Worm (Caenorhabditis elegans) whole organism, late embryonic: ENCODE measurements around the gene ZC262.7.

Source experiments
- C38D4.7 ChIP-seq: fragments of 200-800 bp; sonication (Bioruptor generic); optimal IDR thresholded peaks from 2 replicates; lab custom pipeline; 2018; ENCODE audit warnings: mild to moderate bottlenecking, missing genetic modification characterization, moderate library complexity, missing compliant biosample characterization
- ahr-1 ChIP-seq: sonication (generic microtip); optimal IDR thresholded peaks from 2 replicates; lab custom pipeline; 2016; ENCODE audit warnings: missing genetic modification characterization, missing compliant biosample characterization
- ama-1 ChIP-seq: fragments of 150-350 bp; optimal IDR thresholded peaks from 2 replicates; lab custom pipeline; 2014
- ceh-14 ChIP-seq: sonication (generic microtip); optimal IDR thresholded peaks from 2 replicates; lab custom pipeline; 2016; ENCODE audit warnings: missing genotype, missing genetic modification characterization, missing compliant biosample characterization
- ceh-18 ChIP-seq: sonication (generic microtip); optimal IDR thresholded peaks from 2 replicates; lab custom pipeline; 2016; ENCODE audit warnings: missing genetic modification characterization, missing compliant biosample characterization
- ceh-2 ChIP-seq: sonication (generic microtip); optimal IDR thresholded peaks from 2 replicates; lab custom pipeline; 2016; ENCODE audit warnings: missing genotype, missing genetic modification characterization, missing compliant biosample characterization
- ceh-24 ChIP-seq: sonication (generic microtip); optimal IDR thresholded peaks from 2 replicates; lab custom pipeline; 2016; ENCODE audit warnings: mild to moderate bottlenecking, missing genetic modification characterization, missing compliant biosample characterization
- ceh-30 ChIP-seq: fragments of 150-350 bp; optimal IDR thresholded peaks from 2 replicates; lab custom pipeline; 2014; ENCODE audit warnings: missing biosample characterization, missing genetic modification characterization
- ceh-45 ChIP-seq: fragments of 200-800 bp; sonication (Bioruptor generic); IDR thresholded peaks from 2 replicates; pipeline ENCODE4 v1.3.6; 2022; ENCODE audit warnings: missing genetic modification reagents, missing genetic modification characterization, missing compliant biosample characterization
- ceh-48 ChIP-seq: sonication (generic microtip); optimal IDR thresholded peaks from 2 replicates; lab custom pipeline; 2016; ENCODE audit warnings: missing genetic modification characterization, inconsistent platforms, missing compliant biosample characterization
- ceh-6 ChIP-seq: fragments of 200-800 bp; sonication (Bioruptor generic); optimal IDR thresholded peaks from 2 replicates; lab custom pipeline; 2018; ENCODE audit warnings: mild to moderate bottlenecking, missing genetic modification characterization, missing compliant biosample characterization
- dmd-4 ChIP-seq: sonication (generic microtip); optimal IDR thresholded peaks from 2 replicates; lab custom pipeline; 2016; ENCODE audit warnings: borderline replicate concordance, missing genetic modification characterization, missing compliant biosample characterization
- dve-1 ChIP-seq: sonication (generic microtip); optimal IDR thresholded peaks from 2 replicates; lab custom pipeline; 2017; ENCODE audit warnings: antibody characterized with exemption, mild to moderate bottlenecking, missing genetic modification characterization, missing compliant biosample characterization
- elt-2 ChIP-seq: sonication (generic microtip); optimal IDR thresholded peaks from 2 replicates; lab custom pipeline; 2016; ENCODE audit warnings: missing genetic modification reagents, missing genetic modification characterization, missing compliant biosample characterization
- ets-4 ChIP-seq: sonication (generic microtip); optimal IDR thresholded peaks from 2 replicates; lab custom pipeline; 2016; ENCODE audit warnings: missing genetic modification characterization, missing compliant biosample characterization
- fax-1 ChIP-seq: sonication (generic microtip); optimal IDR thresholded peaks from 2 replicates; lab custom pipeline; 2016; ENCODE audit warnings: missing genotype, missing genetic modification characterization, missing compliant biosample characterization
- gmeb-2 ChIP-seq: sonication (generic microtip); optimal IDR thresholded peaks from 2 replicates; lab custom pipeline; 2016; ENCODE audit warnings: missing genetic modification characterization, inconsistent platforms, missing compliant biosample characterization
- hlh-13 ChIP-seq: fragments of 200-800 bp; sonication (Bioruptor generic); optimal IDR thresholded peaks from 2 replicates; lab custom pipeline; 2018; ENCODE audit warnings: mild to moderate bottlenecking, missing genetic modification characterization, missing compliant biosample characterization
- hlh-15 ChIP-seq: sonication (generic microtip); optimal IDR thresholded peaks from 2 replicates; lab custom pipeline; 2016; ENCODE audit warnings: missing genetic modification characterization, missing compliant biosample characterization
- lin-11 ChIP-seq: fragments of 200-800 bp; sonication (Bioruptor generic); optimal IDR thresholded peaks from 2 replicates; lab custom pipeline; 2018; ENCODE audit warnings: mild to moderate bottlenecking, missing genetic modification characterization, missing compliant biosample characterization
- mec-3 ChIP-seq: sonication (generic microtip); optimal IDR thresholded peaks from 2 replicates; lab custom pipeline; 2016; ENCODE audit warnings: borderline replicate concordance, missing genetic modification characterization, missing compliant biosample characterization
- nhr-232 ChIP-seq: sonication (generic microtip); optimal IDR thresholded peaks from 2 replicates; lab custom pipeline; 2016; ENCODE audit warnings: missing genetic modification characterization, missing compliant biosample characterization
- pag-3 ChIP-seq: sonication (generic microtip); optimal IDR thresholded peaks from 2 replicates; lab custom pipeline; 2016; ENCODE audit warnings: missing compliant biosample characterization, missing genetic modification characterization, borderline replicate concordance
- pax-1 ChIP-seq: fragments of 150-350 bp; optimal IDR thresholded peaks from 2 replicates; lab custom pipeline; 2014; ENCODE audit warnings: missing biosample characterization, missing genetic modification characterization
- pha-2 ChIP-seq: sonication (generic microtip); optimal IDR thresholded peaks from 2 replicates; lab custom pipeline; 2017; ENCODE audit warnings: mild to moderate bottlenecking, missing genetic modification characterization, missing compliant biosample characterization
- pros-1 ChIP-seq: fragments of 150-350 bp; optimal IDR thresholded peaks from 2 replicates; lab custom pipeline; 2014; ENCODE audit warnings: missing biosample characterization, missing genetic modification reagents, missing genetic modification characterization
- ref-2 ChIP-seq: sonication (generic microtip); optimal IDR thresholded peaks from 2 replicates; lab custom pipeline; 2016; ENCODE audit warnings: missing genetic modification characterization, missing compliant biosample characterization
- sox-2 ChIP-seq: fragments of 200-800 bp; sonication (Bioruptor generic); IDR thresholded peaks from 2 replicates; pipeline ENCODE4 v1.3.6; 2022; ENCODE audit warnings: missing genetic modification reagents, missing genetic modification characterization, missing compliant biosample characterization
- tbx-2 ChIP-seq: sonication (generic microtip); optimal IDR thresholded peaks from 2 replicates; lab custom pipeline; 2016; ENCODE audit warnings: missing genetic modification characterization, missing compliant biosample characterization
- tbx-7 ChIP-seq: sonication (generic microtip); optimal IDR thresholded peaks from 2 replicates; lab custom pipeline; 2016; ENCODE audit warnings: missing genotype, missing genetic modification characterization, missing compliant biosample characterization
- ttx-3 ChIP-seq: sonication (generic microtip); optimal IDR thresholded peaks from 2 replicates; lab custom pipeline; 2016; ENCODE audit warnings: missing genetic modification reagents, missing genetic modification characterization, missing compliant biosample characterization
- unc-3 ChIP-seq, 2 experiments: fragments of 200-800 bp in 1 of 2; sonication (Bioruptor generic) in 1 of 2; sonication (generic microtip) in 1 of 2; conservative IDR thresholded peaks in 1 of 2; optimal IDR thresholded peaks in 1 of 2; 2 replicates each; pipeline versions ENCODE4 v1.3.6 to Lab custom; 2016 to 2022; ENCODE audit warnings: missing compliant biosample characterization in 2 of 2, missing genetic modification characterization in 2 of 2, missing genetic modification reagents in 1 of 2
- unc-42 ChIP-seq: sonication (generic microtip); optimal IDR thresholded peaks from 2 replicates; lab custom pipeline; 2016; ENCODE audit warnings: missing genotype, missing genetic modification characterization, missing compliant biosample characterization
- zip-5 ChIP-seq: sonication (generic microtip); optimal IDR thresholded peaks from 2 replicates; lab custom pipeline; 2016; ENCODE audit warnings: missing genetic modification characterization, missing compliant biosample characterization
- ztf-16 ChIP-seq: sonication (generic microtip); optimal IDR thresholded peaks from 2 replicates; lab custom pipeline; 2017; ENCODE audit warnings: missing genetic modification characterization, missing compliant biosample characterization

ZC262.7 gene

ce11 chrIII:8370188-8370587, 26.1 kb upstream of the ZC262.7 start:
- TF ChIP-seq ceh-6 (GFP tag; lab: Kevin White, UChicago) (no peak), pros-1 (tag; lab: Kevin White, UChicago) (no peak), hlh-13 (GFP tag; lab: Kevin White, UChicago) (no peak), nhr-232 (no peak), zip-5 (tag; lab: Kevin White, UChicago) (no peak), pax-1 (tag; lab: Kevin White, UChicago) (no peak), C38D4.7 (GFP tag; lab: Kevin White, UChicago) (no peak), lin-11 (tag; lab: Kevin White, UChicago) (no peak), ceh-24 (tag; lab: Kevin White, UChicago) (no peak), ceh-30 (no peak), ztf-16 (tag; lab: Kevin White, UChicago) (no peak), sox-2 (GFP tag; lab: Robert Waterston, UW) (no peak), unc-3 (GFP tag; conservative IDR thresholded peaks at IDR 0.05; lab: Robert Waterston, UW) (no peak), unc-3 (tag; optimal IDR thresholded peaks at IDR 0.05; lab: Kevin White, UChicago) (no peak), ahr-1 (tag; lab: Kevin White, UChicago) (no peak), ceh-18 (tag; lab: Kevin White, UChicago) (no peak), gmeb-2 (tag; lab: Kevin White, UChicago) (no peak), dmd-4 (tag; lab: Kevin White, UChicago) (no peak), fax-1 (tag; lab: Kevin White, UChicago) (no peak)

ce11 chrIII:8369172-8369571, 25.0 kb upstream of the ZC262.7 start:
- TF ChIP-seq ets-4 (tag; lab: Kevin White, UChicago) (no peak), ztf-16 (tag; lab: Kevin White, UChicago) (no peak), ref-2 (tag; lab: Kevin White, UChicago) (no peak), unc-42 (tag; lab: Kevin White, UChicago) (no peak), elt-2 (no peak), ama-1 (lab: Kevin White, UChicago) (no peak), ceh-45 (GFP tag; lab: Robert Waterston, UW) (no peak), pag-3 (tag; lab: Kevin White, UChicago) (no peak), zip-5 (tag; lab: Kevin White, UChicago) (no peak), lin-11 (tag; lab: Kevin White, UChicago) (no peak), tbx-2 (no peak), ceh-6 (GFP tag; lab: Kevin White, UChicago) (no peak), dve-1 (no peak), ttx-3 (tag; lab: Kevin White, UChicago) (no peak), hlh-15 (tag; lab: Kevin White, UChicago) (no peak), ceh-30 (no peak), ceh-48 (tag; lab: Kevin White, UChicago) (no peak), pha-2 (tag; lab: Kevin White, UChicago) (no peak), mec-3 (tag; lab: Kevin White, UChicago) (no peak), pros-1 (tag; lab: Kevin White, UChicago) (no peak)

DNA sequence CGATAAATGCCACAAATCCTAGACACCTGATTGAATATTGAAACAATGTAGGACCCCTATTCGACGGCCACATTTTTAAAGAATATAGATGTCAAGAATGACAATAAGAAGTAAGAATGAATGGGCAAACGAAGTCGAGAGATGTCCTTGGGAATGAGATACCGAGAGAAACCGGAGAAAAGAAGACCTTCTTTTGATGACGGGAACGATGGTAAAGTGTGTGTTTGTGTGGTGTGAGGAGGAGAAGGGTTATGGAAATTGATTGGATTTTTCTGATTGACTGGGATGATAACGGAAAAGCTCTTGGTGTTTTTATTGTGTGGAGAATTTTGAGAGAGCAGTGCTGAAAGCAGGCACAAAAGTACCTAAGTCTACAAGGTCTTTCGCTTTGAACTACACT, 24.5 kb upstream of the ZC262.7 start, which contains the start of gene R05D3.9:
R05D3.9 (minus strand) TSS at position 101 of the 400 bp plus-strand sequence.
- TF ChIP-seq dmd-4 (tag; lab: Kevin White, UChicago) = no peak
- no peak for TF ChIP-seq ceh-14
- TF ChIP-seq lin-11 (tag; lab: Kevin White, UChicago) = no peak

ce11 chrIII:8363253-8364061, 19.3 kb upstream of the ZC262.7 start, which contains the start of gene R05D3.3:
Gene R05D3.3, plus strand, starts transcription at chrIII:8364011.
- no peak for TF ChIP-seq unc-3 (GFP tag; conservative IDR thresholded peaks at IDR 0.05; lab: Robert Waterston, UW)
- no peak for TF ChIP-seq unc-3 (tag; optimal IDR thresholded peaks at IDR 0.05; lab: Kevin White, UChicago)
- TF ChIP-seq ceh-2 (tag; lab: Kevin White, UChicago) = no peak
- no peak for TF ChIP-seq tbx-7 (tag; lab: Kevin White, UChicago)
- no peak for TF ChIP-seq nhr-232
